Worm (Caenorhabditis elegans) whole organism, mixed stage, embryonic: ENCODE results near the gene npax-4.
A peak's percentile ranks its signal among the peaks of the same experiment; 100 is the strongest.

Source experiments
- bed-3 ChIP-seq: fragments of 200-800 bp; sonication (Bioruptor generic); optimal IDR thresholded peaks from 3 replicates; lab custom pipeline; 2018; ENCODE audit warnings: mild to moderate bottlenecking, missing genetic modification characterization, moderate library complexity, missing compliant biosample characterization
- blmp-1 ChIP-seq: fragments of 150-350 bp; optimal IDR thresholded peaks from 2 replicates; lab custom pipeline; 2014; ENCODE audit warnings: missing biosample characterization, missing genetic modification characterization
- ceh-39 ChIP-seq: fragments of 150-350 bp; optimal IDR thresholded peaks from 2 replicates; lab custom pipeline; 2014; ENCODE audit warnings: missing biosample characterization, missing genetic modification characterization
- ceh-43 ChIP-seq: fragments of 200-800 bp; sonication (Bioruptor generic); optimal IDR thresholded peaks from 2 replicates; lab custom pipeline; 2018; ENCODE audit warnings: mild to moderate bottlenecking, missing genetic modification characterization, moderate library complexity, missing compliant biosample characterization
- ceh-83 ChIP-seq: fragments of 200-800 bp; sonication (Bioruptor generic); optimal IDR thresholded peaks from 2 replicates; lab custom pipeline; 2018; ENCODE audit warnings: mild to moderate bottlenecking, missing genetic modification characterization, missing compliant biosample characterization
- ces-1 ChIP-seq: fragments of 150-350 bp; optimal IDR thresholded peaks from 2 replicates; lab custom pipeline; 2014; ENCODE audit warnings: missing biosample characterization, missing genetic modification reagents, missing genetic modification characterization
- cnd-1 ChIP-seq: fragments of 200-800 bp; sonication (Bioruptor generic); optimal IDR thresholded peaks from 2 replicates; lab custom pipeline; 2018; ENCODE audit warnings: mild to moderate bottlenecking, missing genetic modification characterization, missing compliant biosample characterization
- elt-1 ChIP-seq: sonication (generic microtip); optimal IDR thresholded peaks from 2 replicates; lab custom pipeline; 2017; ENCODE audit warnings: missing genetic modification characterization, mild to moderate bottlenecking, missing compliant biosample characterization, antibody characterized with exemption, moderate library complexity, borderline replicate concordance; ENCODE audit not compliant: insufficient read depth
- elt-3 ChIP-seq: fragments of 150-350 bp; optimal IDR thresholded peaks from 2 replicates; lab custom pipeline; 2014; ENCODE audit warnings: missing biosample characterization, missing genetic modification characterization
- flh-1 ChIP-seq: fragments of 200-800 bp; sonication (Bioruptor generic); optimal IDR thresholded peaks from 2 replicates; lab custom pipeline; 2018; ENCODE audit warnings: mild to moderate bottlenecking, missing genetic modification characterization, moderate library complexity, missing compliant biosample characterization
- ham-2 ChIP-seq: fragments of 200-800 bp; sonication (Bioruptor generic); optimal IDR thresholded peaks from 2 replicates; lab custom pipeline; 2018; ENCODE audit warnings: mild to moderate bottlenecking, missing genetic modification characterization, missing compliant biosample characterization
- hlh-1 ChIP-seq: fragments of 150-350 bp; optimal IDR thresholded peaks from 2 replicates; lab custom pipeline; 2014; ENCODE audit warnings: missing biosample characterization, missing genetic modification reagents, missing genetic modification characterization
- lin-13 ChIP-seq: fragments of 150-350 bp; optimal IDR thresholded peaks from 2 replicates; lab custom pipeline; 2014; ENCODE audit warnings: missing biosample characterization, missing genetic modification characterization
- lin-32 ChIP-seq: fragments of 200-800 bp; sonication (Bioruptor generic); optimal IDR thresholded peaks from 2 replicates; lab custom pipeline; 2018; ENCODE audit warnings: mild to moderate bottlenecking, missing genetic modification characterization, missing compliant biosample characterization
- lsy-2 ChIP-seq: fragments of 150-350 bp; optimal IDR thresholded peaks from 2 replicates; lab custom pipeline; 2014; ENCODE audit warnings: missing biosample characterization, missing genetic modification characterization
- mab-5 ChIP-seq: fragments of 150-350 bp; optimal IDR thresholded peaks from 2 replicates; lab custom pipeline; 2014; ENCODE audit warnings: missing biosample characterization, missing genetic modification characterization
- mep-1 ChIP-seq: fragments of 150-350 bp; optimal IDR thresholded peaks from 2 replicates; lab custom pipeline; 2017; ENCODE audit warnings: missing biosample characterization, missing genetic modification reagents, missing genetic modification characterization, inconsistent platforms
- mls-2 ChIP-seq: sonication (generic microtip); optimal IDR thresholded peaks from 2 replicates; lab custom pipeline; 2016; ENCODE audit warnings: mild to moderate bottlenecking, missing genetic modification characterization, moderate library complexity, missing compliant biosample characterization
- nhr-12 ChIP-seq: fragments of 150-350 bp; optimal IDR thresholded peaks from 2 replicates; lab custom pipeline; 2014; ENCODE audit warnings: missing biosample characterization, missing genetic modification characterization
- nhr-237 ChIP-seq: fragments of 150-350 bp; optimal IDR thresholded peaks from 2 replicates; lab custom pipeline; 2014; ENCODE audit warnings: missing biosample characterization, missing genetic modification characterization
- nhr-28 ChIP-seq: fragments of 150-350 bp; optimal IDR thresholded peaks from 2 replicates; lab custom pipeline; 2014; ENCODE audit warnings: missing biosample characterization, missing genetic modification characterization
- nhr-76 ChIP-seq: sonication (generic microtip); optimal IDR thresholded peaks from 2 replicates; lab custom pipeline; 2017; ENCODE audit warnings: missing biosample characterization, missing genetic modification characterization
- pha-4 ChIP-seq: fragments of 150-350 bp; optimal IDR thresholded peaks from 2 replicates; lab custom pipeline; 2018; ENCODE audit warnings: missing biosample characterization, missing genetic modification reagents, missing genetic modification characterization
- sem-2 ChIP-seq: fragments of 200-800 bp; sonication (Bioruptor generic); optimal IDR thresholded peaks from 2 replicates; lab custom pipeline; 2018; ENCODE audit warnings: mild to moderate bottlenecking, missing genetic modification characterization, missing compliant biosample characterization
- snpc-4 ChIP-seq: fragments of 150-350 bp; optimal IDR thresholded peaks from 2 replicates; lab custom pipeline; 2014; ENCODE audit warnings: missing biosample characterization, missing genetic modification characterization
- unc-120 ChIP-seq: sonication (generic microtip); optimal IDR thresholded peaks from 2 replicates; lab custom pipeline; 2017; ENCODE audit warnings: missing genetic modification characterization, missing compliant biosample characterization; ENCODE audit not compliant: poor library complexity, severe bottlenecking
- unc-39 ChIP-seq: fragments of 150-350 bp; optimal IDR thresholded peaks from 2 replicates; lab custom pipeline; 2014; ENCODE audit warnings: missing biosample characterization, missing genetic modification characterization
- unc-62 ChIP-seq: fragments of 150-350 bp; optimal IDR thresholded peaks from 2 replicates; lab custom pipeline; 2014; ENCODE audit warnings: missing biosample characterization, missing genetic modification reagents, missing genetic modification characterization
- zip-8 ChIP-seq: fragments of 150-350 bp; optimal IDR thresholded peaks from 2 replicates; lab custom pipeline; 2014; ENCODE audit warnings: missing biosample characterization, missing genetic modification characterization
- ztf-11 ChIP-seq: fragments of 150-350 bp; optimal IDR thresholded peaks from 2 replicates; lab custom pipeline; 2014; ENCODE audit warnings: missing biosample characterization, missing genetic modification characterization

The npax-4 gene

ce11 chrIV:8892558-8892957, 12.8 kb upstream of the npax-4 start, which contains the start of gene C27B7.2:
Gene C27B7.2 (plus strand): TSS chrIV:8892858.
- TF ChIP-seq elt-1 (tag; lab: Kevin White, UChicago) = no peak
- TF ChIP-seq nhr-28 (tag; lab: Kevin White, UChicago) = no peak
- no peak for TF ChIP-seq lsy-2 (tag; lab: Kevin White, UChicago)
- no peak for TF ChIP-seq pha-4 (tag; lab: Kevin White, UChicago)
- TF ChIP-seq ceh-39 = no peak

- TF ChIP-seq ztf-11 (no peak), ceh-39 (no peak), ceh-43 (no peak), bed-3 (GFP tag; lab: Kevin White, UChicago) (no peak), snpc-4 (tag; lab: Kevin White, UChicago) (no peak), lin-32 (GFP tag; lab: Kevin White, UChicago) (no peak), elt-1 (tag; lab: Kevin White, UChicago) (no peak), mab-5 (tag; lab: Kevin White, UChicago) (no peak), ham-2 (peak; percentile 38), unc-39 (tag; lab: Kevin White, UChicago) (no peak), unc-62 (GFP tag; lab: Kevin White, UChicago) (no peak), nhr-12 (tag; lab: Kevin White, UChicago) (no peak), elt-3 (tag; lab: Kevin White, UChicago) (no peak), ceh-83 (GFP tag; lab: Kevin White, UChicago) (no peak), nhr-237 (no peak), mep-1 (peak; percentile 59), zip-8 (tag; lab: Kevin White, UChicago) (no peak), cnd-1 (no peak), lin-13 (tag; lab: Kevin White, UChicago) (peak; percentile 5), unc-120 (tag; lab: Kevin White, UChicago) (no peak), lsy-2 (tag; lab: Kevin White, UChicago) (no peak), ces-1 (GFP tag; lab: Kevin White, UChicago) (peak; percentile 83), pha-4 (tag; lab: Kevin White, UChicago) (peak; percentile 55), flh-1 (GFP tag; lab: Kevin White, UChicago) (no peak), mls-2 (tag; lab: Kevin White, UChicago) (no peak), hlh-1 (tag; lab: Kevin White, UChicago) (no peak)
These were observed 11.4 kb upstream of the npax-4 start, which contains the start of gene spr-2 for ce11 chrIV:8891131-8891530. Gene spr-2 (plus strand): TSS chrIV:8891462.

- no peak for TF ChIP-seq nhr-28 (tag; lab: Kevin White, UChicago)
- TF ChIP-seq mep-1 = no peak
- no peak for TF ChIP-seq lsy-2 (tag; lab: Kevin White, UChicago)
These were observed 8.9 kb upstream of the npax-4 start, which contains the start of gene oma-1 for ce11 chrIV:8888525-8889026. Gene oma-1 (plus strand): TSS chrIV:8888976.

ce11 chrIV:8886228-8886627, 6.5 kb upstream of the npax-4 start, which contains the start of gene C09G9.5:
Gene C09G9.5 (plus strand): TSS chrIV:8886528.
- TF ChIP-seq lin-13 (tag; lab: Kevin White, UChicago) (no peak), ceh-43 (no peak)

ce11 chrIV:8881181-8881580, 1.5 kb upstream of the npax-4 start, which contains the start of gene C09G9.8:
Gene C09G9.8 (plus strand): TSS chrIV:8881481.
- TF ChIP-seq ceh-43 (no peak), snpc-4 (tag; lab: Kevin White, UChicago) (no peak), zip-8 (tag; lab: Kevin White, UChicago) (no peak), ham-2 (no peak), nhr-12 (tag; lab: Kevin White, UChicago) (no peak), unc-120 (tag; lab: Kevin White, UChicago) (no peak), nhr-28 (tag; lab: Kevin White, UChicago) (no peak), elt-3 (tag; lab: Kevin White, UChicago) (no peak), bed-3 (GFP tag; lab: Kevin White, UChicago) (no peak), lin-32 (GFP tag; lab: Kevin White, UChicago) (no peak), blmp-1 (tag; lab: Kevin White, UChicago) (no peak)
- TF ChIP-seq, all 35 proteins: peak for 0

- TF ChIP-seq sem-2 (no peak), elt-3 (tag; lab: Kevin White, UChicago) (no peak), nhr-76 (no peak)
These were observed 5.9 kb downstream of the npax-4 start, which contains the start of gene hdl-2 for ce11 chrIV:8873847-8874246. Gene hdl-2 (plus strand): TSS chrIV:8874147.
